Worm (Caenorhabditis elegans) whole organism, dauer: ENCODE results near the gene rps-0.
"Not testable (repeated sequence)": the region's sequence is repeated elsewhere in the genome, so short reads cannot be mapped to it uniquely, and the experiment has no call there.

Experiments
- unc-62 ChIP-seq: sonication (generic microtip); optimal IDR thresholded peaks from 2 replicates; lab custom pipeline; 2017; ENCODE audit warnings: missing biosample characterization, missing genetic modification reagents, missing genetic modification characterization

The rps-0 gene

ce11 chrIII:4756983-4757382 lies 3.1 kb upstream of the rps-0 start, which contains the start of gene fbxl-2:
fbxl-2 (plus strand) TSS chrIII:4757260.
- no peak for TF ChIP-seq unc-62

- TF ChIP-seq unc-62: no peak
Measured at ce11 chrIII:4748666-4749065, 5.2 kb downstream of the rps-0 start.

- no peak for TF ChIP-seq unc-62
Measured at ce11 chrIII:4748109-4748508, 5.7 kb downstream of the rps-0 start, which contains the start of gene col-89. col-89 (plus strand) TSS chrIII:4748127.

ce11 chrIII:4745934-4746333 lies 7.9 kb downstream of the rps-0 start, which contains the start of gene F17C8.6:
F17C8.6 (minus strand) TSS chrIII:4746034.
- TF ChIP-seq unc-62: no peak

- TF ChIP-seq unc-62: not testable (repeated sequence)
Measured at ce11 chrIII:4742620-4743019, 11.2 kb downstream of the rps-0 start, which contains the start of gene twk-6. twk-6 (plus strand) TSS chrIII:4742920.

ce11 chrIII:4740820-4741219 lies 13.0 kb downstream of the rps-0 start:
- TF ChIP-seq unc-62: no peak

ce11 chrIII:4739975-4740374 lies 13.9 kb downstream of the rps-0 start, which contains the start of gene ras-2:
ras-2 (minus strand) TSS chrIII:4740075.
- TF ChIP-seq unc-62: no peak

- no peak for TF ChIP-seq unc-62
Measured at ce11 chrIII:4735443-4735842, 18.4 kb downstream of the rps-0 start, which contains the start of gene F17C8.7. F17C8.7 (plus strand) TSS chrIII:4735743.

- no peak for TF ChIP-seq unc-62
Measured at ce11 chrIII:4734056-4734455, 19.8 kb downstream of the rps-0 start, which contains the start of gene F17C8.9. F17C8.9 (plus strand) TSS chrIII:4734356.

- no peak for TF ChIP-seq unc-62
Measured at ce11 chrIII:4731295-4731988, 22.4 kb downstream of the rps-0 start, which contains the start of gene F17C8.3. F17C8.3 (plus strand) TSS chrIII:4731938.

- TF ChIP-seq unc-62: no peak
Measured at ce11 chrIII:4723922-4724321, 29.9 kb downstream of the rps-0 start.

- TF ChIP-seq unc-62: no peak
Measured at ce11 chrIII:4721750-4722149, 32.1 kb downstream of the rps-0 start, which contains the start of gene acy-1. acy-1 (plus strand) TSS chrIII:4722095.

- no peak for TF ChIP-seq unc-62
Measured at ce11 chrIII:4720620-4721227, 33.1 kb downstream of the rps-0 start, which contains the start of gene emb-5. emb-5 (minus strand) TSS chrIII:4720670.

ce11 chrIII:4715088-4715487 lies 38.8 kb downstream of the rps-0 start, which contains the start of gene him-18:
him-18 (minus strand) TSS chrIII:4715188.
- TF ChIP-seq unc-62: no peak

ce11 chrIII:4708909-4709308 lies 44.9 kb downstream of the rps-0 start, which contains the start of gene T04A8.18:
T04A8.18 (plus strand) TSS chrIII:4709209.
- no peak for TF ChIP-seq unc-62

- no peak for TF ChIP-seq unc-62
Measured at ce11 chrIII:4706678-4707077, 47.2 kb downstream of the rps-0 start, which contains the start of gene T04A8.13. T04A8.13 (plus strand) TSS chrIII:4706978.

- no peak for TF ChIP-seq unc-62
Measured at ce11 chrIII:4705207-4705606, 48.6 kb downstream of the rps-0 start, which contains the start of gene pgap-2. pgap-2 (plus strand) TSS chrIII:4705507.
